Fruit fly (Drosophila melanogaster): ENCODE measurements around the gene CG32284.

The CG32284 gene

DNA sequence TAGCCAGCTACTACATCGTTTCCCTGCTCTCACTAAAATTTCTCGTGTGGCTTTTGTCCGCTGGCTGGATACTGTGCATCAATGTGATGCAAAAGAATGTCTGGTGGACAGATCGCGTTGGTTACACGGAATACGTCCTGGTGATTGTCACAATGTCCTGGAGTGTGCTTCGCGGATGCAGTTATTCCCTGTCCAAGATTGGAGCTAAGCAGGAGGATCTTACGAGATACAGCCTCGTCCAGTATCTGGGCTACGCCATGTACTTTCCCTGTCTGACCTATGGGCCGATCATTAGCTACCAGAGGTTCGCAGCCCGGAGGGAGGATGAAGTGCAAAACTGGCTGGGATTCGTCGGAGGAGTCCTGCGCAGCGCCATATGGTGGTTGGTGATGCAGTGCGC is 23.9 kb upstream of the CG32284 start:
- TF ChIP-seq EcR (GFP tag; optimal IDR thresholded peaks at IDR 0.05) (no peak), pan (optimal IDR thresholded peaks at IDR 0.05) (no peak), CG8478 (optimal IDR thresholded peaks at IDR 0.05) (no peak)

DNA sequence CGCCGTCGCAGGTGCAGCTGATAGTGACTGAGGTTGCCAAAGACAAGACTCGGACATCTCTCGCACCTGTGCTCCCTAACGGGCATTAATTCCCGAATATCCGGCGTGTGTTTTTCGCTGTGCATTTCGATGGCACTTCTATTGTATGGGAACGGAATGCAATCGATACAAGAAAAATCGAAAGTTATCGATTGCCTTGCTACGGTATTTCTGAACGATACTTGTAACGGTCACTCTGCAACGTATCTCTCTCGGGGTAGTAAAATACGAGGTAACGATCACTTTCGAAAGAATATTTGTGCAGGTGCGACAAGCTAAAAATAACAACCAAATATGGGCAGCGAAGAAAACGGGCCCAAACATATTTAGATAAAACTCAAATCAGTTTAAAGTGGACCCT is 21.5 kb upstream of the CG32284 start, which contains the start of gene CG32280:
TSS of gene CG32280 (plus strand) at position 231 of the 400 bp plus-strand sequence.
- no peak for TF ChIP-seq Dll (optimal IDR thresholded peaks at IDR 0.05)
- no peak for TF ChIP-seq EcR (GFP tag; optimal IDR thresholded peaks at IDR 0.05)
- no peak for TF ChIP-seq usp (GFP tag; optimal IDR thresholded peaks at IDR 0.05)
- TF ChIP-seq psq (optimal IDR thresholded peaks at IDR 0.05), result no peak
- TF ChIP-seq CG8478 (optimal IDR thresholded peaks at IDR 0.05), result no peak
- TF ChIP-seq pan (optimal IDR thresholded peaks at IDR 0.05), result no peak

DNA sequence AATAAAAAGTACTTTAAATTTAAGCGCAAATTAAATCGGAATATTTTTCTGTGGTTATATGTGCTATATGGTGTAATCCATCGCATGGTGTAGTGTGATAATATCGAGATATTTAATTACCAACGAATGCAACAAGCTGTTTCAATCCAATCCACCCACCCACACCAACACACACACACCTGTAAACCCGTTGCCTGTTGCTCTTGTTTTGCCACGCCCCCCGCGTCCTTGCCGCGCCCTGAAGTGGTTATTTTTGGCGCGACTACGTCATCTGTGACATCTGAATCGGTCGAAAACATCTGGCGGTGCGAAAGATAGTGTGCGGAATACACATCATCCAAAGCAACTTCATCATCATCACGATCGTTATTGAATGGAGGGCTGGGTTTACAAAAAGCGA is 21.1 kb upstream of the CG32284 start:
- TF ChIP-seq Dll (optimal IDR thresholded peaks at IDR 0.05) (no peak), CG8478 (optimal IDR thresholded peaks at IDR 0.05) (no peak)

DNA sequence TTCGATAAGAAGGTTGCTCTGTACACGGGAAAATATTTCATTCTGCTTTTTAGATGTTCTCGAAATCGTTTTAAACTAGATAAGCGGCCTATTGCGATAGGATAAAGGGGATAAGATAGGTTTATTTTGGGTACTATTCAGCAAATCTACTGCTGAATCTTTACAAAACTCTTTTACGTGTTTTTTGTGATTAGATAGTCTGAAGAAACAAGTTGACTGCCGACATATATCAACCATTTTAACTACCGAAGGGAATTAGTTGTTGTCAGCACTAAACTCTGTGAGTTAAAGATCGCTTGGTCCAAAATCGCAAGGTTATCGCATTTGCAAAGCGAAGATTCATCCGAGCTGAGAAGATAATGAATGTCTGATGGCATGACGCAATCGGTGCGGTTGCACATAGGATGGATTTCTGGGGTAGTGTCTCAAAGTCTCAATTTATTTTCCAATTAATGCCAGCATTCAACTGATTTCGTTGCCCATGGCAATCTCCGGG is 20.2 kb upstream of the CG32284 start, which contains the start of gene Asciz:
TSS of gene Asciz (minus strand) at position 51 of the 496 bp plus-strand sequence.
- no peak for TF ChIP-seq Dll (optimal IDR thresholded peaks at IDR 0.05)
- no peak for TF ChIP-seq CG8478 (optimal IDR thresholded peaks at IDR 0.05)
- TF ChIP-seq EcR (GFP tag; optimal IDR thresholded peaks at IDR 0.05), result no peak
- TF ChIP-seq usp (GFP tag; optimal IDR thresholded peaks at IDR 0.05), result no peak
- no peak for TF ChIP-seq psq (optimal IDR thresholded peaks at IDR 0.05)
- TF ChIP-seq pan (optimal IDR thresholded peaks at IDR 0.05), result no peak

DNA sequence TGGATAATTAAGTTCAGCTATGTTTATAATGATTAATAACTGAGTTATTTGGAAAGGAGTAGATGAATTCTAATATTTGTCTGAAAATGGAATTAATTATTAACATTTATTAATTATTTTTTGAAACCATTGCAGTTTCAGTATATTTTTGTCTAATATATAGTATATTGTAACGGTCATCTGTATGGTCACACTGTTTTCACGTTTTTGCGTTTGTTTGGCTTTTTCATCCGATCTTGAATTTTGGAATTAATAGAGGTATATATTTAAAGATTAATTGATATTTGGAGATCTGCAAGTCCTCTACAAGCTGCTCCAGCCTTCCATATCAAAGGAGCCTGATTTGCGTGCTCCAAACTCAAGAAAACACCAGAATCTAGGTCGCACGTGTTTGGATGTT is 17.4 kb upstream of the CG32284 start, which contains the start of the genes CG32278 and CG32281:
TSS of gene CG32278 (plus strand) at position 180 of the 400 bp plus-strand sequence.
TSS of gene CG32281 (plus strand) at position 269 of the 400 bp plus-strand sequence.
- TF ChIP-seq usp (GFP tag; optimal IDR thresholded peaks at IDR 0.05) (no peak), pan (optimal IDR thresholded peaks at IDR 0.05) (no peak), psq (optimal IDR thresholded peaks at IDR 0.05) (no peak), CG8478 (optimal IDR thresholded peaks at IDR 0.05) (no peak), Dll (optimal IDR thresholded peaks at IDR 0.05) (no peak), EcR (GFP tag; optimal IDR thresholded peaks at IDR 0.05) (no peak)

DNA sequence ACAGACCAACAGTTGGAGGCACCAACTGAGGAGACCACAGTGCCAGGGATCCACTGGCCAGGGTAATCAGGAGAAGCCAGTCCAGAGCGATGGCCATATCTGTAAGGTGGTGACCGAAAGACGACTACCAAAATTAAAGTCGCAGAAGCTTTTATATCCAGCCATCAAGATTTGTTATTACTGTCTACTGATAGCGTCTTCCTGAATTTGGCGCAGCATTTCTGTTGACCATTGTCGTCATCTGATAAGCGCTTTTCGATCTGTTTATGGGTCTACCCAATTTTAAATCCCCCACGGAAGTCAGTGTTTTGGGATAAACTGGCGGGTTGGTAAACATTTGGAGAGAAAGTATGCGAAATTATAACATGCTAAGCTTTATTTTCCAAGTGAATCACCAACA is 14.0 kb upstream of the CG32284 start, which contains the start of gene CG14963:
TSS of gene CG14963 (minus strand) at position 101 of the 400 bp plus-strand sequence.
- TF ChIP-seq EcR (GFP tag; optimal IDR thresholded peaks at IDR 0.05) (no peak), CG8478 (optimal IDR thresholded peaks at IDR 0.05) (no peak), psq (optimal IDR thresholded peaks at IDR 0.05) (no peak)

DNA sequence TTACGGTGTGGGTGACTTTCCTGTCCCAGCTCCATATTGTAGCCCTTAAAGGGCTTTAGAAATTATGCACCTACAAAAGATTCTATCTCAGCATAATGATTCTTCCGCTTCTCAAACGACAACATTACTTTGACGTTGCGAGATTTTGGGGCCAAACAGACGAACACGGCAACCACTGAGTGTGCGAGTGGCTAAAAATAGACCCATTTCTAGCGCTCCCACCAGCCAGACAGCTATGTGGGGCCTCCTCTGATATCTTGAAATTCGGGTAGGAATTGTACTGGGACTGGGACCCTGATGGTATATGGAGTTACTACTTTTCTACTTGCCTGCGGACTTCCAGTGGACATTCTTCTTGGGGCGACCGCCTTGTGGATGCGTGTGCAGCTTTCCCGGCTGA is 8.6 kb upstream of the CG32284 start:
- TF ChIP-seq EcR (GFP tag; optimal IDR thresholded peaks at IDR 0.05), result no peak
- TF ChIP-seq CG8478 (optimal IDR thresholded peaks at IDR 0.05), result no peak
- TF ChIP-seq psq (optimal IDR thresholded peaks at IDR 0.05), result no peak

DNA sequence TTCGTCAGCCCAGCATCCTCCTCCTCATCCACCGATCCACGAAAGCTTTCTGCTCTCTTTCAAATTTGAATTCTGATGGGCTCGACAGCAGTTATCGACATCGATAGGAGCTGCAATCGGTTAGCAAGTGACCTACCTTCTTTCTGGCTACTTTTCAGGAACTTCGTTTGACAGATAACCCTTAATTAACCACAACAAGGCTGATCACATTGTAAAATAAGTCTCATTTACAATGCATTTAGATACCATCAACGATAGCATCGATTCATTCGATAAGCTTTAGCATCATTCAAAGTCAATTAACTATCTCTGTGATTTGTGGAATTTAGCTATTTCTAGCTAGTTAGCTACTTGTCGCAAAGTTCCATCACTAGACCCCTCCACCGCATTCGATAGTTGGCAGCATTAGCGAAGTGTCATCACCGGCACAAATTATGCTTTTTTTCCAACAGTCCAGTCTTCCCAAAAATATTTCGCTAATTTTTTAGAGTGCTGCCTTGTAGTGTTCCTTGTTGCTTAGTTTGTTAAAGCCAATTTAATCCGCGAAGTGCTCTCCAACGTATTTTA is 7.9 kb upstream of the CG32284 start, which contains the start of the genes MnM and Girdin:
TSS of gene MnM (minus strand) at position 51 of the 567 bp plus-strand sequence.
TSS of gene Girdin (plus strand) at position 401 of the 567 bp plus-strand sequence.
- TF ChIP-seq psq (optimal IDR thresholded peaks at IDR 0.05) (no peak), CG8478 (optimal IDR thresholded peaks at IDR 0.05) (no peak), Dll (optimal IDR thresholded peaks at IDR 0.05) (no peak), usp (GFP tag; optimal IDR thresholded peaks at IDR 0.05) (no peak), pan (optimal IDR thresholded peaks at IDR 0.05) (no peak), EcR (GFP tag; optimal IDR thresholded peaks at IDR 0.05) (no peak)

DNA sequence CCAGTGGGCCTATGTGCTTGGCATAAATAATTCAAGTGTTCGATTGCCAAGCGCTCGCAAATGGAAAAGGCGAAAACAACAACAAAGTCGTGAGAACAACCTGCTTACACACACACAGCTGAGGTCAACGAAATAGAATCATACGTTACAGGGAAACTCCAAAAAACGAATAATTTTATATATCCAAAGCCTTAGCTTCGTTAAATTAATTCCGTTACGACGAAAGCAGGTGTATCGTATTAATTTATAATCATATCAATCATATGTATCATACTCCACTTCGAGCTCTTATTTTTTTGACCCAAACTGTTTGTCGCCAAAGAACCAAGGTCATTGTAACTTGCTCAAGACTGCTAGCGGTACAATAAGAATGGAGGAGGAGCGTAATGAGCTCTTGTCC is 7.0 kb upstream of the CG32284 start:
- TF ChIP-seq EcR (GFP tag; optimal IDR thresholded peaks at IDR 0.05) (peak in 1 of 2 experiments; percentile 79), pan (optimal IDR thresholded peaks at IDR 0.05) (no peak)

DNA sequence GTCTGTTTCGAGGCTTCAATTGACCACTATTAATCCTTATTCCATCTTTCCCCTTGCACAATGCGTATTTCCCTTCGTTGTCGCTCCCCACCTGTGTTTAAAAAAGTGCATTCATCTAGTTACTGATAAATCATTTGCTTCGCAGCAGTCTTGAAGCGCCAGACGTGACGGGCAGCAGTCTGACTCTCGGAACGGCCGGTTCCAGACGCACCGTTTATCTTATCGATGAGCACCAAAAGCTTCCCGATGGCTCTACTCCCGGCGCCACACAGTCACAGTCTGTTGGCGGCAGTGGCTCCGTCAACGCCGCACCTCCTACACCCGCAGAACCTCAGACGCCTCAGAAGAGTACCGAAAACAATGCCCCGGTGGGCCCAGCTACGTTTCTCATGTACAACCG is 2.4 kb upstream of the CG32284 start, which contains the start of gene CG42494:
TSS of gene CG42494 (plus strand) at position 301 of the 400 bp plus-strand sequence.
- TF ChIP-seq pan (optimal IDR thresholded peaks at IDR 0.05), result no peak
- TF ChIP-seq EcR (GFP tag; optimal IDR thresholded peaks at IDR 0.05), result no peak
- no peak for TF ChIP-seq Dll (optimal IDR thresholded peaks at IDR 0.05)
- no peak for TF ChIP-seq usp (GFP tag; optimal IDR thresholded peaks at IDR 0.05)
- no peak for TF ChIP-seq CG8478 (optimal IDR thresholded peaks at IDR 0.05)
- TF ChIP-seq psq (optimal IDR thresholded peaks at IDR 0.05), result no peak

DNA sequence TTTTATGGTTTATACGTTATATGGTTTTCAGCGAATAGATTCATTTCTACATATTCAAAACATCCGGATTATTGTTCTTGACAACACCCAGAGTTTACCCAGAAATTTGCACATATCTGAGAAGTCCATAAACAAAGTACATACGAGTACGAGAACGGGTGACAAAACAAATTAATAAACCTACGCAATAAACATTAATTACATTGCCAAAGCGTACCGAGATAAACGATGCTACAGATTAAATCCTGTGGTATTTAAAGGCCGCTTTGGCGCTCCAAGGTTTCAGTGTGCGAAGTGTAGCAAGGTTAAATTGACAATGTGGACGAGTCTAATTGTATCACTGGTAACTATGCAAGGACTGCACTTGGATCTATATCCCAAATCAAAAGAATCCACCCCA is 799 bp downstream of the CG32284 start, which contains the start of gene CG14957:
TSS of gene CG14957 (plus strand) at position 301 of the 400 bp plus-strand sequence.
- no peak for TF ChIP-seq Dll (optimal IDR thresholded peaks at IDR 0.05)
- no peak for TF ChIP-seq EcR (GFP tag; optimal IDR thresholded peaks at IDR 0.05)
- no peak for TF ChIP-seq CG8478 (optimal IDR thresholded peaks at IDR 0.05)
- TF ChIP-seq psq (optimal IDR thresholded peaks at IDR 0.05), result no peak
- TF ChIP-seq pan (optimal IDR thresholded peaks at IDR 0.05), result no peak
- no peak for TF ChIP-seq usp (GFP tag; optimal IDR thresholded peaks at IDR 0.05)

DNA sequence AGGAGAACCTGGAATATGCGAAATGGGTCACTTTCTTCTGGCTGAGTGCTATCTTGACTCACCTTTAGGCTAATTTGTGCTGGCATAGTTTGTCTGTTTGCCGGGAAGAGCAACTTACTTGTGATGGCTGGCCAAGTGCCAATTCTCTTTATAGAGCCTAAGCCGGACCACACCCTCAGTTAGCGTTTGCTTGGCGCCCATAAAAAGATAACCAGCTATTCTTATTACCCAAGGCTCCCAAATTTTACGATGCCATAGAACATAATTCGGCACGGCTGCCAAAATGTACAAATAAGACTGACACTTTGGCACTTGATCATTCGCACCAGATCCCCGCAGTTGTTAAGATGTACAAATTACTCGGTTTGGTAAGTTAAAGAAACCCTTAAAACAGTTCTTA is 3.2 kb downstream of the CG32284 start, which contains the start of the genes CG42525 and CG14958:
TSS of gene CG42525 (minus strand) at position 101 of the 400 bp plus-strand sequence.
TSS of gene CG14958 (plus strand) at position 332 of the 400 bp plus-strand sequence.
- TF ChIP-seq EcR (GFP tag; optimal IDR thresholded peaks at IDR 0.05) (no peak), psq (optimal IDR thresholded peaks at IDR 0.05) (no peak), usp (GFP tag; optimal IDR thresholded peaks at IDR 0.05) (no peak), pan (optimal IDR thresholded peaks at IDR 0.05) (no peak), CG8478 (optimal IDR thresholded peaks at IDR 0.05) (no peak), Dll (optimal IDR thresholded peaks at IDR 0.05) (no peak)
